Worm (Caenorhabditis elegans): ENCODE data around the gene C02E7.8.

- TF ChIP-seq aly-1 (tag; optimal IDR thresholded peaks at IDR 0.05), result no peak
- no peak for TF ChIP-seq ama-1 (optimal IDR thresholded peaks at IDR 0.05)
- no peak for TF ChIP-seq hmg-4 (GFP tag; optimal IDR thresholded peaks at IDR 0.05)
These were observed 35.9 kb upstream of the C02E7.8 start, which contains the start of gene str-208 for ce11 chrV:4956529-4956928.

All from whole organism, early embryonic.